Fruit fly (Drosophila melanogaster) whole organism, embryonic: Measurements from ENCODE around the gene CG5910.

ENCODE experiments used
- Antp ChIP-seq: fragments of 200-800 bp; sonication (Bioruptor generic); optimal IDR thresholded peaks from 3 replicates; lab custom pipeline; 2016; ENCODE audit warnings: missing biosample characterization, missing genetic modification characterization
- Atf-2 ChIP-seq: fragments of 200-800 bp; sonication (Bioruptor generic); optimal IDR thresholded peaks from 2 replicates; lab custom pipeline; 2016; ENCODE audit warnings: missing biosample characterization, missing genetic modification characterization
- B-H1 ChIP-seq: fragments of 200-800 bp; sonication (Bioruptor generic); IDR thresholded peaks from 3 replicates; pipeline ENCODE4 v1.3.6; 2022; ENCODE audit warnings: missing biosample characterization, missing genetic modification characterization
- BEAF-32 ChIP-seq: fragments of 200-800 bp; sonication (Bioruptor generic); optimal IDR thresholded peaks from 3 replicates; lab custom pipeline; 2017; ENCODE audit warnings: missing biosample characterization, missing genetic modification characterization, mild to moderate bottlenecking, moderate library complexity, missing genetic modification reagents
- Bgb ChIP-seq: fragments of 200-800 bp; sonication (Bioruptor generic); IDR thresholded peaks from 2 replicates; pipeline ENCODE4 v1.3.6; 2022; ENCODE audit warnings: missing biosample characterization, missing genetic modification characterization; ENCODE audit not compliant: partially characterized antibody
- Bteb2 ChIP-seq: fragments of 200-800 bp; sonication (Bioruptor generic); optimal IDR thresholded peaks from 2 replicates; lab custom pipeline; 2016; ENCODE audit warnings: missing biosample characterization, missing genetic modification characterization
- CG11695 ChIP-seq: fragments of 200-800 bp; sonication (Bioruptor generic); IDR thresholded peaks from 3 replicates; pipeline ENCODE4 v1.3.6; 2022; ENCODE audit warnings: missing biosample characterization, missing genetic modification characterization
- CG13123 ChIP-seq: fragments of 200-800 bp; sonication (Bioruptor generic); optimal IDR thresholded peaks from 2 replicates; lab custom pipeline; 2016; ENCODE audit warnings: missing biosample characterization, missing genetic modification characterization
- CG15269 ChIP-seq: fragments of 200-800 bp; sonication (Bioruptor generic); optimal IDR thresholded peaks from 2 replicates; lab custom pipeline; 2018; ENCODE audit warnings: missing biosample characterization, mild to moderate bottlenecking, missing genetic modification characterization, moderate library complexity
- CG17328 ChIP-seq: fragments of 200-800 bp; sonication (Bioruptor generic); IDR thresholded peaks from 2 replicates; pipeline ENCODE4 v1.3.6; 2022; ENCODE audit warnings: missing biosample characterization, missing genetic modification characterization
- CG17359 ChIP-seq: fragments of 200-800 bp; sonication (Bioruptor generic); optimal IDR thresholded peaks from 3 replicates; lab custom pipeline; 2018; ENCODE audit warnings: missing biosample characterization, mild to moderate bottlenecking, missing genetic modification characterization, moderate library complexity
- CG17802 ChIP-seq: fragments of 200-800 bp; sonication (Bioruptor generic); optimal IDR thresholded peaks from 2 replicates; lab custom pipeline; 2018; ENCODE audit warnings: missing biosample characterization, mild to moderate bottlenecking, missing genetic modification characterization, moderate library complexity
- CG17829 ChIP-seq: fragments of 200-800 bp; optimal IDR thresholded peaks from 2 replicates; lab custom pipeline; 2019; ENCODE audit warnings: missing biosample characterization, mild to moderate bottlenecking, missing genetic modification characterization, moderate library complexity
- CG18476 ChIP-seq: fragments of 200-800 bp; sonication (Bioruptor generic); optimal IDR thresholded peaks from 2 replicates; lab custom pipeline; 2016; ENCODE audit warnings: missing biosample characterization, mild to moderate bottlenecking, missing genetic modification characterization
- CG2129 ChIP-seq: fragments of 200-800 bp; sonication (Bioruptor generic); IDR thresholded peaks from 2 replicates; pipeline ENCODE4 v1.3.6; 2022; ENCODE audit warnings: missing biosample characterization, missing genetic modification characterization; ENCODE audit not compliant: partially characterized antibody
- CG30403 ChIP-seq: fragments of 200-800 bp; sonication (Bioruptor generic); optimal IDR thresholded peaks from 3 replicates; lab custom pipeline; 2016; ENCODE audit warnings: missing biosample characterization, missing genetic modification characterization
- CG34224 ChIP-seq: fragments of 200-800 bp; sonication (Bioruptor generic); IDR thresholded peaks from 3 replicates; pipeline ENCODE4 v1.3.6; 2022; ENCODE audit warnings: missing biosample characterization, missing genetic modification characterization; ENCODE audit not compliant: partially characterized antibody
- CG4820 ChIP-seq: fragments of 200-800 bp; sonication (Bioruptor generic); optimal IDR thresholded peaks from 3 replicates; lab custom pipeline; 2016; ENCODE audit warnings: missing biosample characterization, missing genetic modification characterization
- CG4854 ChIP-seq: fragments of 200-800 bp; sonication (Bioruptor generic); optimal IDR thresholded peaks from 2 replicates; lab custom pipeline; 2016; ENCODE audit warnings: missing biosample characterization, missing genetic modification characterization, inconsistent platforms
- CG6689 ChIP-seq: fragments of 200-800 bp; sonication (Bioruptor generic); IDR thresholded peaks from 2 replicates; pipeline ENCODE4 v1.3.6; 2022; ENCODE audit warnings: missing biosample characterization, missing genetic modification characterization
- CG6791 ChIP-seq: fragments of 200-800 bp; sonication (Bioruptor generic); IDR thresholded peaks from 3 replicates; pipeline ENCODE4 v1.3.6; 2022; ENCODE audit warnings: missing biosample characterization, missing genetic modification characterization; ENCODE audit not compliant: partially characterized antibody
- CG6813 ChIP-seq: fragments of 200-800 bp; sonication (Bioruptor generic); optimal IDR thresholded peaks from 2 replicates; lab custom pipeline; 2017; ENCODE audit warnings: missing biosample characterization, missing genetic modification characterization, mild to moderate bottlenecking, moderate library complexity, missing genetic modification reagents
- CG6854 ChIP-seq: fragments of 200-800 bp; sonication (Bioruptor generic); optimal IDR thresholded peaks from 3 replicates; lab custom pipeline; 2017; ENCODE audit warnings: missing biosample characterization, mild to moderate bottlenecking, missing genetic modification characterization
- CG8089 ChIP-seq: fragments of 200-800 bp; sonication (Bioruptor generic); optimal IDR thresholded peaks from 3 replicates; lab custom pipeline; 2016; ENCODE audit warnings: missing biosample characterization, missing genetic modification characterization
- CG8359 ChIP-seq: fragments of 200-800 bp; sonication (Bioruptor generic); optimal IDR thresholded peaks from 2 replicates; lab custom pipeline; 2017; ENCODE audit warnings: missing biosample characterization, mild to moderate bottlenecking, missing genetic modification characterization, borderline replicate concordance
- Deaf1 ChIP-seq: fragments of 200-800 bp; optimal IDR thresholded peaks from 3 replicates; lab custom pipeline; 2019; ENCODE audit warnings: missing biosample characterization, mild to moderate bottlenecking, missing genetic modification characterization, moderate library complexity
- Ets65A ChIP-seq: fragments of 200-800 bp; sonication (Bioruptor generic); peaks from one replicate; lab custom pipeline; 2016; ENCODE audit warnings: missing biosample characterization, missing genetic modification characterization
- HHEX ChIP-seq: fragments of 200-800 bp; sonication (Bioruptor generic); optimal IDR thresholded peaks from 3 replicates; lab custom pipeline; 2017; ENCODE audit warnings: missing biosample characterization, mild to moderate bottlenecking, missing genetic modification characterization, missing genetic modification reagents
- Ptx1 ChIP-seq: fragments of 200-800 bp; sonication (Bioruptor generic); IDR thresholded peaks from 2 replicates; pipeline ENCODE4 v1.3.6; 2022; ENCODE audit warnings: missing biosample characterization, missing genetic modification characterization
- Sry-β ChIP-seq: fragments of 200-800 bp; sonication (Bioruptor generic); optimal IDR thresholded peaks from 2 replicates; lab custom pipeline; 2018; ENCODE audit warnings: missing biosample characterization, mild to moderate bottlenecking, missing genetic modification characterization, moderate library complexity
- aop ChIP-seq: fragments of 200-800 bp; sonication (Bioruptor generic); IDR thresholded peaks from 2 replicates; pipeline ENCODE4 v1.3.6; 2022; ENCODE audit warnings: missing biosample characterization, missing genetic modification characterization
- ap ChIP-seq: fragments of 200-800 bp; sonication (Bioruptor generic); IDR thresholded peaks from 2 replicates; pipeline ENCODE4 v1.3.6; 2022; ENCODE audit warnings: missing biosample characterization, missing genetic modification characterization
- bbx ChIP-seq: fragments of 200-800 bp; sonication (Bioruptor generic); IDR thresholded peaks from 2 replicates; pipeline ENCODE4 v1.3.6; 2022; ENCODE audit warnings: missing biosample characterization, missing genetic modification characterization; ENCODE audit not compliant: partially characterized antibody
- disco-r ChIP-seq: fragments of 200-800 bp; sonication (Bioruptor generic); optimal IDR thresholded peaks from 2 replicates; lab custom pipeline; 2016; ENCODE audit warnings: missing biosample characterization, missing genetic modification characterization
- fd3F ChIP-seq: fragments of 200-800 bp; sonication (Bioruptor generic); optimal IDR thresholded peaks from 2 replicates; lab custom pipeline; 2018; ENCODE audit warnings: missing biosample characterization, mild to moderate bottlenecking, missing genetic modification characterization, moderate library complexity
- fd64A ChIP-seq: fragments of 200-800 bp; sonication (Bioruptor generic); optimal IDR thresholded peaks from 3 replicates; lab custom pipeline; 2018; ENCODE audit warnings: missing biosample characterization, mild to moderate bottlenecking, missing genetic modification characterization
- ind ChIP-seq: fragments of 200-800 bp; sonication (Bioruptor generic); optimal IDR thresholded peaks from 3 replicates; lab custom pipeline; 2016; ENCODE audit warnings: missing biosample characterization, missing genetic modification characterization
- insv ChIP-seq, 2 experiments: fragments of 200-800 bp; sonication (Bioruptor generic); optimal IDR thresholded peaks; 3 replicates each; lab custom pipeline; 2016 to 2018; ENCODE audit warnings: missing biosample characterization in 2 of 2, missing genetic modification characterization in 2 of 2
- luna ChIP-seq: fragments of 200-800 bp; sonication (Bioruptor generic); optimal IDR thresholded peaks from 2 replicates; lab custom pipeline; 2016; ENCODE audit warnings: missing biosample characterization, missing genetic modification characterization
- pan ChIP-seq, 4 experiments: fragments of >200 bp in 3 of 4; fragments of 200-800 bp in 1 of 4; sonication (Bioruptor generic) in 1 of 4; optimal IDR thresholded peaks in 3 of 4; IDR thresholded peaks in 1 of 4; 2 replicates each; pipeline versions ENCODE4 v1.3.6 to Lab custom; 2017 to 2022; ENCODE audit warnings: missing biosample characterization in 2 of 4, missing genetic modification characterization in 2 of 4, mixed read lengths in 1 of 4
- pnt ChIP-seq: fragments of 200-800 bp; sonication (Bioruptor generic); optimal IDR thresholded peaks from 3 replicates; lab custom pipeline; 2016; ENCODE audit warnings: missing biosample characterization, missing genetic modification characterization
- pum ChIP-seq: fragments of 200-800 bp; sonication (Bioruptor generic); optimal IDR thresholded peaks from 2 replicates; lab custom pipeline; 2016; ENCODE audit warnings: missing biosample characterization, missing genetic modification characterization
- ro ChIP-seq: fragments of 200-800 bp; sonication (Bioruptor generic); IDR thresholded peaks from 2 replicates; pipeline ENCODE4 v1.3.6; 2022; ENCODE audit warnings: missing biosample characterization, missing genetic modification characterization
- sens ChIP-seq: fragments of 200-800 bp; sonication (Bioruptor generic); peaks from one replicate; lab custom pipeline; 2016; ENCODE audit warnings: missing biosample characterization, missing genetic modification characterization
- tgo ChIP-seq: fragments of 200-800 bp; sonication (Bioruptor generic); IDR thresholded peaks from 3 replicates; pipeline ENCODE4 v1.3.6; 2022; ENCODE audit warnings: missing biosample characterization, missing genetic modification characterization
- wor ChIP-seq: fragments of 200-800 bp; sonication (Bioruptor generic); IDR thresholded peaks from 2 replicates; pipeline ENCODE4 v1.3.6; 2022; ENCODE audit warnings: missing biosample characterization, missing genetic modification characterization
- zen2 ChIP-seq: fragments of 200-800 bp; sonication (Bioruptor generic); IDR thresholded peaks from 3 replicates; pipeline ENCODE4 v1.3.6; 2022; ENCODE audit warnings: missing biosample characterization, missing genetic modification characterization; ENCODE audit not compliant: partially characterized antibody

CG5910 gene

DNA sequence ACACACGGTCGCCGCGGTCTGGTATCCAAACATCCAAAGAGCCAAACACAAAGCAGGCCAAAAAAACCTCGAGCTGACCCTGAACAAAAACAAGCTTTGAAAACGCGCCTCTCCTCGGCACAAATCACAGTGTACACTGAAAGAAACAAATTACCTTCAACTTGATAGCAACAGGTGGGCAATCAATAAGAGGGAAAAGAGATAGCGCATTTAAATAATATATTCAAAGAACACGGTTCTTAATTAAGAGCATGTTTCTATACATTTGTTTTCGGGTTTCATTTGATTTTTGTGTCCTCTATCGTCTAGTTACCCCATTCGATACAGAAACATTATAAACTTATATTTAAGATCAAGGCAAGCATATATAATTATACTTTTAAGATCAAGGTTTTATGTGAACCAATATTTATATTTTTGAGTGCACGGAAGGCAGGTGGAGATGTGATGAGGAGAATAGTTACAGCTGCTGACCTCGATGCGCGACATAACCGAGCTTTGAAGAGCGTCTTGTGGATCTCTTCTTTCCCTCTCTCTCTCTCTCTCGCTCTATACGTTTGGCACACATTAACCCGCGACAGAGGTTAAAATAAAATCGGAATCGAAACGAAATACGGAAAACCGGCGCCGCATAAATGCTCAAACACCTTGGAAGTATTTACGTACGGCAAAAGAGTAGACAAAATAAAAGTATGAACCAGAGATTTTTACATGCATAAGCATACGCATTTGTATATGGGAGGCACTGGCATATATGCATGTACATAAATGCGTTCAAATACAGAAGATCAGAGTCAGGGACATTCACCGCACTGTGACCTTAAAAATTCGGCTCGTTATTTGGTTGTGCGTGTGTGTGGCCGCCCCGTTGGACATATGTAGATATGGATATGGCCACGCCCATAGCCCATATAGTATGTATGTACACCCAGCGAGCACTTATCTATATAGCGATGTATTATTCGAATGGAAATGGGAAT lies 43.7 kb upstream of the CG5910 start (continued):
- TF ChIP-seq Bteb2, result peak; percentile 71
- TF ChIP-seq CG6791, result no peak
- TF ChIP-seq pnt (GFP tag; lab: Kevin White, UChicago), result peak; percentile 66
- TF ChIP-seq CG17359 (tag; lab: Kevin White, UChicago), result peak; percentile 87
- no peak for TF ChIP-seq bbx (GFP tag; lab: Robert Waterston, UW)
- peak; percentile 56 for TF ChIP-seq CG17802 (tag; lab: Kevin White, UChicago)
- TF ChIP-seq BEAF-32 (GFP tag; lab: Kevin White, UChicago), result no peak
- peak; percentile 85 for TF ChIP-seq Ptx1 (GFP tag; lab: Robert Waterston, UW)
- TF ChIP-seq ap (GFP tag; lab: Robert Waterston, UW), result peak; percentile 50
- peak; percentile 84 for TF ChIP-seq CG6689
- peak; percentile 40; the same call in 1 of the 2 replicates for TF ChIP-seq wor (GFP tag; lab: Robert Waterston, UW)
- peak; percentile 75 for TF ChIP-seq CG4854 (GFP tag; lab: Kevin White, UChicago)
- peak; percentile 11 for TF ChIP-seq fd64A (GFP tag; lab: Kevin White, UChicago)
- TF ChIP-seq HHEX (GFP tag; lab: Kevin White, UChicago), result peak; percentile 85
- TF ChIP-seq CG34224 (GFP tag; lab: Robert Waterston, UW), result 0 out of 3 replicates have a peak, but pooled peaks have one; percentile 5
- peak; percentile 85 for TF ChIP-seq ind (GFP tag; lab: Kevin White, UChicago)
- TF ChIP-seq CG17328 (GFP tag; lab: Robert Waterston, UW), result peak; percentile 62
- TF ChIP-seq pan (optimal IDR thresholded peaks at IDR 0.05; lab: Kevin White, UChicago), result no peak
- TF ChIP-seq pan (GFP tag; optimal IDR thresholded peaks at IDR 0.05 in 1 of 2, IDR thresholded peaks at IDR 0.05 in 1 of 2), result peak in 1 of 2 experiments; percentile 73
- TF ChIP-seq pum (GFP tag; lab: Kevin White, UChicago), result peak; percentile 65
- peak; percentile 97 for TF ChIP-seq sens
- peak; percentile 42 for TF ChIP-seq CG13123 (GFP tag; lab: Kevin White, UChicago)
- peak; percentile 92 for TF ChIP-seq CG15269
- peak; percentile 86 for TF ChIP-seq fd3F (GFP tag; lab: Kevin White, UChicago)
- peak; percentile 51 for TF ChIP-seq CG8089 (GFP tag; lab: Kevin White, UChicago)
- TF ChIP-seq CG17829 (tag; lab: Kevin White, UChicago), result peak; percentile 81
- TF ChIP-seq Bgb, result no peak; the same call in 1 of the 2 replicates
- peak; percentile 82 for TF ChIP-seq CG11695 (GFP tag; lab: Robert Waterston, UW)
- TF ChIP-seq Atf-2 (GFP tag; lab: Kevin White, UChicago), result peak; percentile 63
- TF ChIP-seq Ets65A (GFP tag; lab: Kevin White, UChicago), result peak; percentile 91
- no peak for TF ChIP-seq CG2129 (GFP tag; lab: Robert Waterston, UW)
- TF ChIP-seq disco-r, result peak; percentile 72
- no peak for TF ChIP-seq aop
- TF ChIP-seq CG6854 (GFP tag; lab: Kevin White, UChicago), result peak; percentile 87
- TF ChIP-seq CG30403 (GFP tag; lab: Kevin White, UChicago), result peak; percentile 91
- peak; percentile 60 for TF ChIP-seq Deaf1 (tag; lab: Kevin White, UChicago)
- TF ChIP-seq luna (GFP tag; lab: Kevin White, UChicago), result no peak
- peak; percentile 29 for TF ChIP-seq CG8359 (GFP tag; lab: Kevin White, UChicago)
- TF ChIP-seq Antp (GFP tag; lab: Kevin White, UChicago), result peak; percentile 58
- TF ChIP-seq B-H1, result peak; percentile 67
- TF ChIP-seq tgo (GFP tag; lab: Robert Waterston, UW), result peak; percentile 79
- peak; percentile 74 for TF ChIP-seq CG18476 (GFP tag; lab: Kevin White, UChicago)
- peak; percentile 38; the same call in 1 of the 2 replicates for TF ChIP-seq ro
- peak; percentile 74 for TF ChIP-seq CG4820 (GFP tag; lab: Kevin White, UChicago)
- TF ChIP-seq CG6813 (GFP tag; lab: Kevin White, UChicago), result peak; percentile 67
- peak; percentile 33 for TF ChIP-seq Sry-β (GFP tag; lab: Kevin White, UChicago)
- TF ChIP-seq insv (GFP tag; optimal IDR thresholded peaks at IDR 0.05; lab: Kevin White, UChicago), result peak in 1 of 2 experiments; percentile 12
- TF ChIP-seq zen2 (GFP tag; lab: Robert Waterston, UW), result no peak
